Fruit fly (Drosophila melanogaster) whole organism, embryonic: ENCODE data around the gene eIF1.
A peak's percentile ranks its signal among the peaks of the same experiment; 100 is the strongest.

Experiments used
- ATbp ChIP-seq: fragments of 200-800 bp; sonication (Bioruptor generic); optimal IDR thresholded peaks from 2 replicates; lab custom pipeline; 2017; ENCODE audit warnings: missing biosample characterization, mild to moderate bottlenecking, missing genetic modification characterization, missing genetic modification reagents
- Aef1 ChIP-seq: fragments of 200-800 bp; sonication (Bioruptor generic); IDR thresholded peaks from 3 replicates; pipeline ENCODE4 v1.3.6; 2022; ENCODE audit warnings: missing biosample characterization, missing genetic modification characterization
- Atf6 ChIP-seq: fragments of 200-800 bp; sonication (Bioruptor generic); IDR thresholded peaks from 2 replicates; pipeline ENCODE4 v1.3.6; 2022; ENCODE audit warnings: missing biosample characterization, missing genetic modification characterization
- Bdp1 ChIP-seq: fragments of 200-800 bp; sonication (Bioruptor generic); optimal IDR thresholded peaks from 3 replicates; lab custom pipeline; 2016; ENCODE audit warnings: missing biosample characterization, missing genetic modification characterization
- Bteb2 ChIP-seq: fragments of 200-800 bp; sonication (Bioruptor generic); optimal IDR thresholded peaks from 2 replicates; lab custom pipeline; 2016; ENCODE audit warnings: missing biosample characterization, missing genetic modification characterization
- CG10565 ChIP-seq: fragments of 200-800 bp; sonication (Bioruptor generic); optimal IDR thresholded peaks from 3 replicates; lab custom pipeline; 2016; ENCODE audit warnings: missing biosample characterization, mild to moderate bottlenecking, missing genetic modification characterization
- CG11456 ChIP-seq: fragments of 200-800 bp; sonication (Bioruptor generic); IDR thresholded peaks from 3 replicates; pipeline ENCODE4 v1.3.6; 2022; ENCODE audit warnings: missing biosample characterization, missing genetic modification characterization
- CG12391 ChIP-seq: fragments of 200-800 bp; sonication (Bioruptor generic); optimal IDR thresholded peaks from 3 replicates; lab custom pipeline; 2018; ENCODE audit warnings: missing biosample characterization, mild to moderate bottlenecking, missing genetic modification characterization, moderate library complexity
- CG12769 ChIP-seq: fragments of 200-800 bp; sonication (Bioruptor generic); optimal IDR thresholded peaks from 2 replicates; lab custom pipeline; 2019; ENCODE audit warnings: missing biosample characterization, mild to moderate bottlenecking, missing genetic modification characterization, moderate library complexity
- CG32767 ChIP-seq: fragments of 200-800 bp; sonication (Bioruptor generic); IDR thresholded peaks from 2 replicates; pipeline ENCODE4 v1.3.6; 2022; ENCODE audit warnings: missing biosample characterization, missing genetic modification characterization
- CG33213 ChIP-seq: fragments of 200-800 bp; sonication (Bioruptor generic); optimal IDR thresholded peaks from 3 replicates; lab custom pipeline; 2016; ENCODE audit warnings: missing biosample characterization, missing genetic modification characterization
- CG3847 ChIP-seq: fragments of 200-800 bp; sonication (Bioruptor generic); IDR thresholded peaks from 2 replicates; pipeline ENCODE4 v1.3.6; 2022; ENCODE audit warnings: missing biosample characterization, missing genetic modification characterization
- CG4404 ChIP-seq: fragments of 200-800 bp; sonication (Bioruptor generic); IDR thresholded peaks from 2 replicates; pipeline ENCODE4 v1.3.6; 2022; ENCODE audit warnings: missing biosample characterization, missing genetic modification characterization
- CG6654 ChIP-seq: fragments of 200-800 bp; sonication (Bioruptor generic); optimal IDR thresholded peaks from 2 replicates; lab custom pipeline; 2017; ENCODE audit warnings: missing biosample characterization, mild to moderate bottlenecking, missing genetic modification characterization
- CG6791 ChIP-seq: fragments of 200-800 bp; sonication (Bioruptor generic); IDR thresholded peaks from 3 replicates; pipeline ENCODE4 v1.3.6; 2022; ENCODE audit warnings: missing biosample characterization, missing genetic modification characterization; ENCODE audit not compliant: partially characterized antibody
- CG7556 ChIP-seq: fragments of 200-800 bp; sonication (Bioruptor generic); optimal IDR thresholded peaks from 2 replicates; lab custom pipeline; 2017; ENCODE audit warnings: missing biosample characterization, mild to moderate bottlenecking, missing genetic modification characterization
- CG8089 ChIP-seq: fragments of 200-800 bp; sonication (Bioruptor generic); optimal IDR thresholded peaks from 3 replicates; lab custom pipeline; 2016; ENCODE audit warnings: missing biosample characterization, missing genetic modification characterization
- CG8388 ChIP-seq: fragments of 200-800 bp; sonication (Bioruptor generic); optimal IDR thresholded peaks from 2 replicates; lab custom pipeline; 2019; ENCODE audit warnings: missing biosample characterization, mild to moderate bottlenecking, missing genetic modification characterization, moderate library complexity
- Dek ChIP-seq: fragments of 200-800 bp; sonication (Bioruptor generic); optimal IDR thresholded peaks from 3 replicates; lab custom pipeline; 2019; ENCODE audit warnings: missing biosample characterization, mild to moderate bottlenecking, missing genetic modification characterization, moderate library complexity
- Dp ChIP-seq: fragments of 200-800 bp; sonication (Bioruptor generic); optimal IDR thresholded peaks from 2 replicates; lab custom pipeline; 2018; ENCODE audit warnings: missing biosample characterization, mild to moderate bottlenecking, missing genetic modification characterization, moderate library complexity
- Eip74EF ChIP-seq, 2 experiments: fragments of 200-800 bp in 1 of 2; fragments of >200 bp in 1 of 2; sonication (Bioruptor generic) in 1 of 2; optimal IDR thresholded peaks; 2 replicates each; lab custom pipeline; 2017 to 2019; ENCODE audit warnings: missing biosample characterization in 2 of 2, missing genetic modification characterization in 2 of 2, mild to moderate bottlenecking in 1 of 2, moderate library complexity in 1 of 2
- Fer3 ChIP-seq: fragments of 200-800 bp; sonication (Bioruptor generic); optimal IDR thresholded peaks from 2 replicates; lab custom pipeline; 2018; ENCODE audit warnings: missing biosample characterization, mild to moderate bottlenecking, missing genetic modification characterization, moderate library complexity
- HLH54F ChIP-seq: fragments of 200-800 bp; sonication (Bioruptor generic); optimal IDR thresholded peaks from 3 replicates; lab custom pipeline; 2016; ENCODE audit warnings: missing biosample characterization, missing genetic modification characterization
- Jarid2 ChIP-seq: fragments of 200-800 bp; sonication (Bioruptor generic); optimal IDR thresholded peaks from 3 replicates; lab custom pipeline; 2017; ENCODE audit warnings: mild to moderate bottlenecking, missing biosample characterization, missing genetic modification reagents, missing genetic modification characterization
- Myb ChIP-seq: fragments of 200-800 bp; sonication (Bioruptor generic); optimal IDR thresholded peaks from 2 replicates; lab custom pipeline; 2016; ENCODE audit warnings: missing biosample characterization, missing genetic modification characterization
- Neu2 ChIP-seq: fragments of 200-800 bp; sonication (Bioruptor generic); optimal IDR thresholded peaks from 3 replicates; lab custom pipeline; 2016; ENCODE audit warnings: missing biosample characterization, missing genetic modification characterization, borderline replicate concordance
- Stat92E ChIP-seq, 3 experiments: fragments of >200 bp in 2 of 3; fragments of 200-800 bp in 1 of 3; sonication (Bioruptor generic) in 1 of 3; optimal IDR thresholded peaks; 2 replicates each; lab custom pipeline; 2017 to 2019; ENCODE audit warnings: missing biosample characterization in 3 of 3, missing genetic modification characterization in 3 of 3, mild to moderate bottlenecking in 1 of 3, moderate library complexity in 1 of 3
- Taf1 ChIP-seq: fragments of 200-800 bp; sonication (Bioruptor generic); IDR thresholded peaks from 2 replicates; pipeline ENCODE4 v1.3.6; 2022; ENCODE audit warnings: missing biosample characterization, missing genetic modification characterization
- Usf ChIP-seq: fragments of 200-800 bp; sonication (Bioruptor generic); optimal IDR thresholded peaks from 2 replicates; lab custom pipeline; 2017; ENCODE audit warnings: missing genotype, missing biosample characterization, missing genetic modification characterization
- br ChIP-seq: fragments of >200 bp; optimal IDR thresholded peaks from 2 replicates; lab custom pipeline; 2017
- btn ChIP-seq: fragments of 200-800 bp; sonication (Bioruptor generic); optimal IDR thresholded peaks from 2 replicates; lab custom pipeline; 2016; ENCODE audit warnings: missing biosample characterization, missing genetic modification characterization
- cas ChIP-seq: fragments of 200-800 bp; sonication (Bioruptor generic); IDR thresholded peaks from 2 replicates; pipeline ENCODE4 v1.3.6; 2022; ENCODE audit warnings: missing biosample characterization, missing genetic modification characterization
- cato ChIP-seq: fragments of 200-800 bp; sonication (Bioruptor generic); optimal IDR thresholded peaks from 2 replicates; lab custom pipeline; 2016; ENCODE audit warnings: missing biosample characterization, missing genetic modification characterization, borderline replicate concordance
- dimm ChIP-seq: fragments of 200-800 bp; sonication (Bioruptor generic); IDR thresholded peaks from 2 replicates; pipeline ENCODE4 v1.3.6; 2022; ENCODE audit warnings: missing biosample characterization, missing genetic modification characterization
- disco-r ChIP-seq: fragments of 200-800 bp; sonication (Bioruptor generic); optimal IDR thresholded peaks from 2 replicates; lab custom pipeline; 2016; ENCODE audit warnings: missing biosample characterization, missing genetic modification characterization
- eve ChIP-seq, 2 experiments: fragments of >200 bp; optimal IDR thresholded peaks; 2 replicates each; lab custom pipeline; 2017; ENCODE audit warnings: missing biosample characterization in 2 of 2, missing genetic modification characterization in 2 of 2
- mld ChIP-seq: fragments of 200-800 bp; sonication (Bioruptor generic); IDR thresholded peaks from 3 replicates; pipeline ENCODE4 v1.3.6; 2022; ENCODE audit warnings: missing biosample characterization, missing genetic modification characterization; ENCODE audit not compliant: partially characterized antibody
- nerfin-1 ChIP-seq: fragments of 200-800 bp; sonication (Bioruptor generic); optimal IDR thresholded peaks from 3 replicates; lab custom pipeline; 2019; ENCODE audit warnings: missing biosample characterization, mild to moderate bottlenecking, missing genetic modification characterization, moderate library complexity
- odd ChIP-seq: fragments of 200-800 bp; sonication (Bioruptor generic); optimal IDR thresholded peaks from 2 replicates; lab custom pipeline; 2017; ENCODE audit warnings: missing biosample characterization, mild to moderate bottlenecking, missing genetic modification characterization
- p53 ChIP-seq: fragments of 200-800 bp; sonication (Bioruptor generic); optimal IDR thresholded peaks from 2 replicates; lab custom pipeline; 2016; ENCODE audit warnings: missing biosample characterization, missing genetic modification characterization
- scrt ChIP-seq: fragments of 200-800 bp; sonication (Bioruptor generic); optimal IDR thresholded peaks from 2 replicates; lab custom pipeline; 2018; ENCODE audit warnings: missing biosample characterization, mild to moderate bottlenecking, missing genetic modification characterization, moderate library complexity
- sens ChIP-seq: fragments of 200-800 bp; sonication (Bioruptor generic); peaks from one replicate; lab custom pipeline; 2016; ENCODE audit warnings: missing biosample characterization, missing genetic modification characterization
- sens-2 ChIP-seq: fragments of 200-800 bp; sonication (Bioruptor generic); IDR thresholded peaks from 2 replicates; pipeline ENCODE4 v1.3.6; 2022; ENCODE audit warnings: missing biosample characterization, missing genetic modification characterization
- slbo ChIP-seq: fragments of 200-800 bp; sonication (Bioruptor generic); IDR thresholded peaks from 2 replicates; pipeline ENCODE4 v1.3.6; 2022; ENCODE audit warnings: missing biosample characterization, missing genetic modification characterization
- sob ChIP-seq: fragments of 200-800 bp; sonication (Bioruptor generic); IDR thresholded peaks from 2 replicates; pipeline ENCODE4 v1.3.6; 2022; ENCODE audit warnings: missing biosample characterization, missing genetic modification characterization
- sug ChIP-seq: fragments of 200-800 bp; optimal IDR thresholded peaks from 2 replicates; lab custom pipeline; 2019; ENCODE audit warnings: missing biosample characterization, mild to moderate bottlenecking, missing genetic modification characterization, moderate library complexity
- tna ChIP-seq: fragments of 200-800 bp; sonication (Bioruptor generic); IDR thresholded peaks from 2 replicates; pipeline ENCODE4 v1.3.6; 2022; ENCODE audit warnings: missing biosample characterization, missing genetic modification characterization; ENCODE audit not compliant: partially characterized antibody
- zf30C ChIP-seq: fragments of 200-800 bp; sonication (Bioruptor generic); optimal IDR thresholded peaks from 3 replicates; lab custom pipeline; 2018; ENCODE audit warnings: missing biosample characterization, mild to moderate bottlenecking, missing genetic modification characterization

Gene eIF1

DNA sequence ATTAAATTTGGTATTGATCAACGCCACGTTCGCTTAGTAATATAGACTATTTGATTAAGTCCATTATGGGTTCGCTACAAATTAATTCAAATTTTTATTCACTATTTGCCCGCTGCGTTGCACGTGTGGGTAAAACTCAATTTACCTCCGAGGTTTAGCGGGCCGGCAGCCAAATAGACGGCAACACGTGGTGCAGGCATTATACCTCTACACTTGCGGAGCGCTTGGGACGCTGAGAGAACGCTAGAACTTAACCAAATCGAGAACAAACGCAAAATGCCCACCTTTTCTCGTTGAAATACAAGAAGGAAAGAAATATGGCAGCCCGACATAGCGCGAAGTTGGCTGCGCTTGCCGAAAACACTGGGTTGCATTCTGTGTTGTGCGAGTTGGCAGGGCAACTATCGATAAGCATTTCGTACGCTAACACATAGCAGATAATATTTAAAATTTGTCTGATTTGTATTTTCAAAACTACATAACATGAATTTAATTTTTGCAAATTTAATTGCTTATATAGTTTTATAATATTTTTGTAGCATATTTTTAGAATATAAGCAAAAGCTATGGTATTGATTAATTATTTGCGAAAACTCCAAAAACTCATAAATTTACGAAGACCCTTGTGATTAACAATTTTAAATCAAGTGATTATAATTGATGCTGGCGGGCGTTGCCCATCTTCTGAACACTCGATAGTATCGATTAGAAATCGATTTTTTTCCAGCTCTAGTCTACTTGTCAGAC, at the start of gene eIF1, which contains the start of gene RpL28 (continued):
- TF ChIP-seq Eip74EF (GFP tag; optimal IDR thresholded peaks at IDR 0.05; lab: Kevin White, UChicago) (peak in 1 of 2 experiments; percentile 44), CG6791 (GFP tag; lab: Robert Waterston, UW) (peak; percentile 70; the same call in 2 of the 3 replicates), CG12769 (tag; lab: Kevin White, UChicago) (no peak), cas (GFP tag; lab: Robert Waterston, UW) (peak; percentile 61), tna (GFP tag; lab: Robert Waterston, UW) (no peak; the same call in 1 of the 2 replicates), CG6654 (peak; percentile 84), cato (GFP tag; lab: Kevin White, UChicago) (peak; percentile 86), Neu2 (GFP tag; lab: Kevin White, UChicago) (peak; percentile 22), Bteb2 (GFP tag; lab: Kevin White, UChicago) (peak; percentile 86), Aef1 (GFP tag; lab: Robert Waterston, UW) (peak; percentile 79), CG7556 (peak; percentile 85), Usf (GFP tag; lab: Kevin White, UChicago) (peak; percentile 90), nerfin-1 (tag; lab: Kevin White, UChicago) (peak; percentile 85), CG4404 (GFP tag; lab: Robert Waterston, UW) (peak; percentile 66), btn (GFP tag; lab: Kevin White, UChicago) (peak; percentile 79), sob (GFP tag; lab: Robert Waterston, UW) (peak; percentile 91), dimm (GFP tag; lab: Robert Waterston, UW) (0 out of 2 replicates have a peak, but pooled peaks have one; percentile 17), CG3847 (peak; percentile 89), eve (GFP tag; optimal IDR thresholded peaks at IDR 0.05; lab: Kevin White, UChicago) (no peak), br (no peak), CG11456 (GFP tag; lab: Robert Waterston, UW) (peak; percentile 95), scrt (peak; percentile 86), HLH54F (peak; percentile 92), mld (GFP tag; lab: Robert Waterston, UW) (0 out of 3 replicates have a peak, but pooled peaks have one; percentile 39), odd (GFP tag; lab: Kevin White, UChicago) (peak; percentile 95), Fer3 (tag; lab: Kevin White, UChicago) (peak; percentile 90), Taf1 (GFP tag; lab: Robert Waterston, UW) (peak; percentile 45; the same call in 1 of the 2 replicates), CG8388 (GFP tag; lab: Kevin White, UChicago) (peak; percentile 80), sug (tag; lab: Kevin White, UChicago) (peak; percentile 88), Atf6 (GFP tag; lab: Robert Waterston, UW) (peak; percentile 76), p53 (GFP tag; lab: Kevin White, UChicago) (peak; percentile 82), slbo (peak; percentile 91), Dek (peak; percentile 76), Bdp1 (GFP tag; lab: Kevin White, UChicago) (peak; percentile 87), Myb (peak; percentile 73), Stat92E (GFP tag; optimal IDR thresholded peaks at IDR 0.05; lab: Kevin White, UChicago) (peak in 1 of 3 experiments; percentile 1), sens (GFP tag; lab: Kevin White, UChicago) (peak; percentile 97), CG32767 (GFP tag; lab: Robert Waterston, UW) (peak; percentile 57; the same call in 1 of the 2 replicates), zf30C (GFP tag; lab: Kevin White, UChicago) (peak; percentile 66), ATbp (peak; percentile 88), CG33213 (GFP tag; lab: Kevin White, UChicago) (peak; percentile 93), CG12391 (tag; lab: Kevin White, UChicago) (peak; percentile 92), Dp (GFP tag; lab: Kevin White, UChicago) (peak; percentile 60), CG8089 (GFP tag; lab: Kevin White, UChicago) (peak; percentile 93), sens-2 (peak; percentile 87), disco-r (peak; percentile 91), Jarid2 (peak; percentile 78), CG10565 (GFP tag; lab: Kevin White, UChicago) (peak; percentile 79)
